Worm (Caenorhabditis elegans) whole organism, early embryonic: ENCODE measurements around the gene rpt-2.

Experiments used
- B0310.2 ChIP-seq: sonication (generic microtip); optimal IDR thresholded peaks from 2 replicates; lab custom pipeline; 2016; ENCODE audit warnings: mild to moderate bottlenecking, missing genetic modification characterization, missing compliant biosample characterization
- F13C5.2 ChIP-seq: sonication (generic microtip); optimal IDR thresholded peaks from 2 replicates; lab custom pipeline; 2017; ENCODE audit warnings: mild to moderate bottlenecking, missing genetic modification characterization, inconsistent platforms, missing compliant biosample characterization
- ama-1 ChIP-seq: fragments of 150-350 bp; optimal IDR thresholded peaks from 2 replicates; lab custom pipeline; 2014
- ceh-13 ChIP-seq: fragments of 200-800 bp; sonication (Bioruptor generic); optimal IDR thresholded peaks from 2 replicates; lab custom pipeline; 2018; ENCODE audit warnings: mild to moderate bottlenecking, missing genetic modification characterization, missing compliant biosample characterization
- ets-7 ChIP-seq: sonication (generic microtip); optimal IDR thresholded peaks from 2 replicates; lab custom pipeline; 2016; ENCODE audit warnings: missing genotype, missing genetic modification characterization, missing compliant biosample characterization
- flt-1 ChIP-seq: fragments of 200-800 bp; sonication (Bioruptor generic); IDR thresholded peaks from 2 replicates; pipeline ENCODE4 v1.3.6; 2022; ENCODE audit warnings: missing genetic modification characterization, missing compliant biosample characterization
- hmg-4 ChIP-seq: fragments of 200-800 bp; sonication (Bioruptor generic); optimal IDR thresholded peaks from 2 replicates; lab custom pipeline; 2018; ENCODE audit warnings: mild to moderate bottlenecking, missing genetic modification characterization, missing compliant biosample characterization
- tbx-37 ChIP-seq: fragments of 200-800 bp; sonication (Bioruptor generic); conservative IDR thresholded peaks from 2 replicates; pipeline ENCODE4 v1.3.6; 2022; ENCODE audit warnings: missing genetic modification reagents, missing genetic modification characterization, missing compliant biosample characterization
- tra-4 ChIP-seq: sonication (generic microtip); optimal IDR thresholded peaks from 2 replicates; lab custom pipeline; 2017; ENCODE audit warnings: missing genetic modification characterization, missing compliant biosample characterization

- TF ChIP-seq ceh-13 (GFP tag; lab: Kevin White, UChicago) (no peak), ama-1 (lab: Kevin White, UChicago) (no peak), tra-4 (no peak), flt-1 (GFP tag; lab: Robert Waterston, UW) (no peak), tbx-37 (GFP tag; lab: Robert Waterston, UW) (no peak), hmg-4 (GFP tag; lab: Kevin White, UChicago) (no peak), F13C5.2 (tag; lab: Kevin White, UChicago) (no peak), B0310.2 (tag; lab: Kevin White, UChicago) (no peak), ets-7 (tag; lab: Kevin White, UChicago) (no peak)
Observed at ce11 chrV:6012401-6012800, 5.1 kb downstream of the rpt-2 start.
